Worm (Caenorhabditis elegans) whole organism, mixed stage, embryonic: ENCODE measurements around the gene uig-1.

Source experiments
- blmp-1 ChIP-seq: fragments of 150-350 bp; optimal IDR thresholded peaks from 2 replicates; lab custom pipeline; 2014; ENCODE audit warnings: missing biosample characterization, missing genetic modification characterization
- ces-1 ChIP-seq: fragments of 150-350 bp; optimal IDR thresholded peaks from 2 replicates; lab custom pipeline; 2014; ENCODE audit warnings: missing biosample characterization, missing genetic modification reagents, missing genetic modification characterization
- elt-3 ChIP-seq: fragments of 150-350 bp; optimal IDR thresholded peaks from 2 replicates; lab custom pipeline; 2014; ENCODE audit warnings: missing biosample characterization, missing genetic modification characterization
- lin-13 ChIP-seq: fragments of 150-350 bp; optimal IDR thresholded peaks from 2 replicates; lab custom pipeline; 2014; ENCODE audit warnings: missing biosample characterization, missing genetic modification characterization
- mls-2 ChIP-seq: sonication (generic microtip); optimal IDR thresholded peaks from 2 replicates; lab custom pipeline; 2016; ENCODE audit warnings: mild to moderate bottlenecking, missing genetic modification characterization, moderate library complexity, missing compliant biosample characterization
- nhr-237 ChIP-seq: fragments of 150-350 bp; optimal IDR thresholded peaks from 2 replicates; lab custom pipeline; 2014; ENCODE audit warnings: missing biosample characterization, missing genetic modification characterization
- pha-4 ChIP-seq: fragments of 150-350 bp; optimal IDR thresholded peaks from 2 replicates; lab custom pipeline; 2018; ENCODE audit warnings: missing biosample characterization, missing genetic modification reagents, missing genetic modification characterization
- snpc-4 ChIP-seq: fragments of 150-350 bp; optimal IDR thresholded peaks from 2 replicates; lab custom pipeline; 2014; ENCODE audit warnings: missing biosample characterization, missing genetic modification characterization
- unc-62 ChIP-seq: fragments of 150-350 bp; optimal IDR thresholded peaks from 2 replicates; lab custom pipeline; 2014; ENCODE audit warnings: missing biosample characterization, missing genetic modification reagents, missing genetic modification characterization
- ztf-11 ChIP-seq: fragments of 150-350 bp; optimal IDR thresholded peaks from 2 replicates; lab custom pipeline; 2014; ENCODE audit warnings: missing biosample characterization, missing genetic modification characterization

DNA sequence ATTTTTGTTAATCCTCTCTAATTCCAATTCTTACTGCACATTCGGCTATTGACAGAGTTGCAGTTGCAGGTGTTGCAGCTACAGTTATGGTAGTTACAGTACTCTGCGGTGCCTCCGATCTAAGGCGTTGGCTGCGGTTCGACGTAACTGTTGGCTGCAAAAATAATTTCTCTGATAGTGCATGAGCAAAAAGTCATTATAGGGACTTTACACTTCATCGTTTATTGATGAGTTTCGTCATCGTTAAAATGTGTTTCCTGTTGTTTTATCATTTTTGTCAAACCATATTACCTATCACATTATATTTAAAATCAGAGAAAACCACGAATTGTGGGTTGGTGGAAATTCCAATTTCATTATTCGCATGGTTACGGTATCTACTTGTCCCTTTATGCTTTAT lies 21.2 kb downstream of the uig-1 start:
- no peak for TF ChIP-seq ztf-11 (tag; lab: Kevin White, UChicago)
- no peak for TF ChIP-seq elt-3 (tag; lab: Kevin White, UChicago)
- no peak for TF ChIP-seq nhr-237 (tag; lab: Kevin White, UChicago)
- TF ChIP-seq snpc-4 (tag; lab: Kevin White, UChicago), result no peak
- no peak for TF ChIP-seq lin-13
- TF ChIP-seq pha-4 (tag; lab: Kevin White, UChicago), result no peak
- no peak for TF ChIP-seq mls-2
- no peak for TF ChIP-seq unc-62 (GFP tag; lab: Kevin White, UChicago)
- TF ChIP-seq ces-1 (GFP tag; lab: Kevin White, UChicago), result no peak
- TF ChIP-seq blmp-1 (tag; lab: Kevin White, UChicago), result no peak
